Worm (Caenorhabditis elegans): ENCODE data around the gene ZC239.6.

Gene ZC239.6

ce11 chrII:3225780-3226179, 16.3 kb downstream of the ZC239.6 start, which contains the start of gene ZC239.17:
ZC239.17 (minus strand) TSS chrII:3225880.
- no peak for TF ChIP-seq nhr-11 (tag; optimal IDR thresholded peaks at IDR 0.05)
- no peak for TF ChIP-seq fos-1 (tag; optimal IDR thresholded peaks at IDR 0.05)
- TF ChIP-seq sea-2 (GFP tag; optimal IDR thresholded peaks at IDR 0.05): no peak
- TF ChIP-seq nhr-67 (tag; optimal IDR thresholded peaks at IDR 0.05): no peak
- no peak for TF ChIP-seq ztf-4 (tag; optimal IDR thresholded peaks at IDR 0.05)
- no peak for TF ChIP-seq pqm-1 (tag; optimal IDR thresholded peaks at IDR 0.05)
- TF ChIP-seq nhr-43 (tag; optimal IDR thresholded peaks at IDR 0.05; ENCODE audit: poor library complexity, severe bottlenecking): no peak
- TF ChIP-seq egl-27 (tag; optimal IDR thresholded peaks at IDR 0.05): no peak
- TF ChIP-seq egl-5 (tag; optimal IDR thresholded peaks at IDR 0.05): no peak
- no peak for TF ChIP-seq nhr-28 (tag; optimal IDR thresholded peaks at IDR 0.05)
- no peak for TF ChIP-seq pha-4 (tag; optimal IDR thresholded peaks at IDR 0.05)
- no peak for TF ChIP-seq skn-1 (tag; optimal IDR thresholded peaks at IDR 0.05)
- TF ChIP-seq mml-1 (tag; optimal IDR thresholded peaks at IDR 0.05): no peak
- no peak for TF ChIP-seq R02D3.7 (tag; optimal IDR thresholded peaks at IDR 0.05)
- no peak for TF ChIP-seq nhr-76 (tag; optimal IDR thresholded peaks at IDR 0.05)

ce11 chrII:3230422-3230821, 21.0 kb downstream of the ZC239.6 start, which contains the start of gene srh-297:
srh-297 (minus strand) TSS chrII:3230522.
- TF ChIP-seq jun-1 (tag; optimal IDR thresholded peaks at IDR 0.05): no peak
- no peak for TF ChIP-seq fkh-2 (tag; optimal IDR thresholded peaks at IDR 0.05)
- TF ChIP-seq nhr-237 (tag; optimal IDR thresholded peaks at IDR 0.05): no peak
- no peak for TF ChIP-seq elt-2 (tag; optimal IDR thresholded peaks at IDR 0.05)
- no peak for TF ChIP-seq eor-1 (tag; optimal IDR thresholded peaks at IDR 0.05)
- TF ChIP-seq ztf-11 (tag; optimal IDR thresholded peaks at IDR 0.05): no peak
- no peak for TF ChIP-seq nhr-28 (tag; optimal IDR thresholded peaks at IDR 0.05)
- no peak for TF ChIP-seq fos-1 (tag; optimal IDR thresholded peaks at IDR 0.05)
- TF ChIP-seq zag-1 (tag; optimal IDR thresholded peaks at IDR 0.05): no peak
- no peak for TF ChIP-seq ztf-4 (tag; optimal IDR thresholded peaks at IDR 0.05)
- no peak for TF ChIP-seq lin-15B (tag; optimal IDR thresholded peaks at IDR 0.05)

ce11 chrII:3234725-3235124, 25.3 kb downstream of the ZC239.6 start, which contains the start of gene C17F4.8:
C17F4.8 (minus strand) TSS chrII:3234825.
- no peak for TF ChIP-seq ZK546.5 (tag; optimal IDR thresholded peaks at IDR 0.05)
- TF ChIP-seq unc-62 (GFP tag; optimal IDR thresholded peaks at IDR 0.05): no peak
- no peak for TF ChIP-seq fkh-2 (tag; optimal IDR thresholded peaks at IDR 0.05)
- no peak for TF ChIP-seq sea-2 (GFP tag; optimal IDR thresholded peaks at IDR 0.05)
- no peak for TF ChIP-seq lsy-12 (tag; optimal IDR thresholded peaks at IDR 0.05)
- no peak for TF ChIP-seq mdl-1 (tag; optimal IDR thresholded peaks at IDR 0.05)
- TF ChIP-seq pqm-1 (tag; optimal IDR thresholded peaks at IDR 0.05): no peak
- no peak for TF ChIP-seq skn-1 (tag; optimal IDR thresholded peaks at IDR 0.05)
- TF ChIP-seq nhr-12 (tag; optimal IDR thresholded peaks at IDR 0.05): no peak
- TF ChIP-seq ceh-16 (tag; optimal IDR thresholded peaks at IDR 0.05): no peak
- TF ChIP-seq unc-39 (tag; optimal IDR thresholded peaks at IDR 0.05): no peak
- no peak for TF ChIP-seq daf-12 (tag; optimal IDR thresholded peaks at IDR 0.05)
- TF ChIP-seq fos-1 (tag; optimal IDR thresholded peaks at IDR 0.05): no peak
- no peak for TF ChIP-seq elt-1 (tag; optimal IDR thresholded peaks at IDR 0.05)
- no peak for TF ChIP-seq elt-2 (tag; optimal IDR thresholded peaks at IDR 0.05)
- no peak for TF ChIP-seq pha-4 (tag; optimal IDR thresholded peaks at IDR 0.05)
- TF ChIP-seq nhr-11 (tag; optimal IDR thresholded peaks at IDR 0.05): no peak
- TF ChIP-seq ceh-82 (tag; optimal IDR thresholded peaks at IDR 0.05): no peak
- no peak for TF ChIP-seq nhr-77 (tag; optimal IDR thresholded peaks at IDR 0.05)

ce11 chrII:3237038-3237521, 27.6 kb downstream of the ZC239.6 start, which contains the start of the genes srz-67 and C17F4.11:
srz-67 (minus strand) TSS chrII:3237138.
C17F4.11 (plus strand) TSS chrII:3237471.
- no peak for TF ChIP-seq zag-1 (tag; optimal IDR thresholded peaks at IDR 0.05)
- no peak for TF ChIP-seq ceh-9 (tag; optimal IDR thresholded peaks at IDR 0.05)

ce11 chrII:3240207-3240606, 30.8 kb downstream of the ZC239.6 start, which contains the start of gene C17F4.3:
C17F4.3 (plus strand) TSS chrII:3240507.
- no peak for TF ChIP-seq lin-15B (tag; optimal IDR thresholded peaks at IDR 0.05)
